Worm (Caenorhabditis elegans) whole organism, L4 larva: ENCODE results near the gene K10B4.3.

Experiments
- F26F4.8 ChIP-seq: fragments of 200-800 bp; sonication (Bioruptor generic); conservative IDR thresholded peaks from 2 replicates; pipeline ENCODE4 v1.3.6; 2022; ENCODE audit warnings: missing genetic modification characterization, missing compliant biosample characterization
- F49E8.2 ChIP-seq: sonication (generic microtip); optimal IDR thresholded peaks from 2 replicates; lab custom pipeline; 2016; ENCODE audit warnings: missing compliant biosample characterization, mild to moderate bottlenecking, missing genetic modification characterization, borderline replicate concordance
- R02D3.7 ChIP-seq: fragments of 150-350 bp; sonication (generic microtip); optimal IDR thresholded peaks from 3 replicates; lab custom pipeline; 2014; ENCODE audit warnings: missing biosample characterization, missing genetic modification characterization
- aha-1 ChIP-seq: fragments of 150-350 bp; peaks from one replicate; lab custom pipeline; 2014; ENCODE audit warnings: missing biosample characterization, missing genetic modification characterization
- arid-1 ChIP-seq: fragments of 200-800 bp; sonication (Bioruptor generic); conservative IDR thresholded peaks from 2 replicates; pipeline ENCODE4 v1.3.6; 2022; ENCODE audit warnings: missing genetic modification reagents, missing genetic modification characterization, missing compliant biosample characterization
- attf-4 ChIP-seq: sonication (generic microtip); optimal IDR thresholded peaks from 3 replicates; lab custom pipeline; 2017; ENCODE audit warnings: missing biosample characterization, missing genetic modification characterization
- ceh-32 ChIP-seq: sonication (generic microtip); optimal IDR thresholded peaks from 2 replicates; lab custom pipeline; 2016; ENCODE audit warnings: mild to moderate bottlenecking, missing genetic modification characterization, missing compliant biosample characterization; ENCODE audit not compliant: poor library complexity
- ceh-62 ChIP-seq: sonication (generic microtip); optimal IDR thresholded peaks from 2 replicates; lab custom pipeline; 2017; ENCODE audit warnings: missing biosample characterization, missing genetic modification characterization
- daf-16 ChIP-seq, 3 experiments: sonication (generic microtip); optimal IDR thresholded peaks; 2 replicates each; lab custom pipeline; 2016 to 2017; ENCODE audit warnings: missing genetic modification characterization in 3 of 3, missing genetic modification reagents in 3 of 3, mild to moderate bottlenecking in 2 of 3, missing compliant biosample characterization in 2 of 3, missing biosample characterization in 1 of 3, moderate library complexity in 1 of 3
- daf-19 ChIP-seq: fragments of 200-800 bp; sonication (Bioruptor generic); conservative IDR thresholded peaks from 2 replicates; pipeline ENCODE4 v1.3.6; 2022; ENCODE audit warnings: missing genetic modification characterization, missing compliant biosample characterization
- dmd-6 ChIP-seq: fragments of 200-800 bp; sonication (Bioruptor generic); IDR thresholded peaks from 2 replicates; pipeline ENCODE4 v1.3.6; 2022; ENCODE audit warnings: missing genetic modification reagents, missing genetic modification characterization, missing compliant biosample characterization
- dmd-8 ChIP-seq: fragments of 200-800 bp; sonication (Bioruptor generic); IDR thresholded peaks from 2 replicates; pipeline ENCODE4 v1.3.6; 2022; ENCODE audit warnings: missing genetic modification characterization, missing compliant biosample characterization
- dve-1 ChIP-seq: sonication (generic microtip); optimal IDR thresholded peaks from 2 replicates; lab custom pipeline; 2017; ENCODE audit warnings: antibody characterized with exemption, mild to moderate bottlenecking, missing genetic modification characterization, missing compliant biosample characterization; ENCODE audit not compliant: insufficient read depth
- hif-1 ChIP-seq, 2 experiments: sonication (generic microtip); optimal IDR thresholded peaks; 2 replicates each; lab custom pipeline; 2016 to 2017; ENCODE audit warnings: missing compliant biosample characterization in 2 of 2, missing genetic modification characterization in 2 of 2, missing genetic modification reagents in 2 of 2, missing genotype in 2 of 2, mild to moderate bottlenecking in 1 of 2
- hlh-11 ChIP-seq: fragments of 200-800 bp; sonication (Bioruptor generic); optimal IDR thresholded peaks from 2 replicates; lab custom pipeline; 2018; ENCODE audit warnings: mild to moderate bottlenecking, missing genetic modification characterization, missing compliant biosample characterization
- hlh-30 ChIP-seq: sonication (generic microtip); optimal IDR thresholded peaks from 2 replicates; lab custom pipeline; 2017; ENCODE audit warnings: antibody characterized with exemption, mild to moderate bottlenecking, missing genetic modification characterization, missing compliant biosample characterization; ENCODE audit not compliant: insufficient read depth
- hmg-1.1 ChIP-seq: fragments of 200-800 bp; sonication (Bioruptor generic); IDR thresholded peaks from 2 replicates; pipeline ENCODE4 v1.3.6; 2022; ENCODE audit warnings: missing genetic modification reagents, missing genetic modification characterization, missing compliant biosample characterization
- jun-1 ChIP-seq: fragments of 150-350 bp; optimal IDR thresholded peaks from 2 replicates; lab custom pipeline; 2014; ENCODE audit warnings: missing biosample characterization, missing genetic modification reagents, missing genetic modification characterization
- lin-13 ChIP-seq: fragments of 150-350 bp; optimal IDR thresholded peaks from 2 replicates; lab custom pipeline; 2014; ENCODE audit warnings: missing biosample characterization, missing genetic modification reagents, missing genetic modification characterization
- lin-15B ChIP-seq: fragments of 150-350 bp; sonication (generic microtip); optimal IDR thresholded peaks from 3 replicates; lab custom pipeline; 2014; ENCODE audit warnings: missing biosample characterization, missing genetic modification characterization
- madf-9 ChIP-seq: fragments of 200-800 bp; sonication (Bioruptor generic); conservative IDR thresholded peaks from 2 replicates; pipeline ENCODE4 v1.3.6; 2022; ENCODE audit warnings: missing genetic modification reagents, missing genetic modification characterization, missing compliant biosample characterization
- mdl-1 ChIP-seq, 2 experiments: fragments of 150-350 bp in 1 of 2; sonication (generic microtip) in 1 of 2; optimal IDR thresholded peaks; 2 replicates each; lab custom pipeline; 2014 to 2017; ENCODE audit warnings: missing biosample characterization in 2 of 2, missing genetic modification characterization in 2 of 2
- mep-1 ChIP-seq: fragments of 150-350 bp; sonication (generic microtip); optimal IDR thresholded peaks from 3 replicates; lab custom pipeline; 2014; ENCODE audit warnings: missing biosample characterization, missing genetic modification characterization
- mxl-3 ChIP-seq: fragments of 200-800 bp; sonication (Bioruptor generic); optimal IDR thresholded peaks from 2 replicates; lab custom pipeline; 2018; ENCODE audit warnings: mild to moderate bottlenecking, missing genetic modification characterization, missing compliant biosample characterization
- nhr-11 ChIP-seq: fragments of 150-350 bp; optimal IDR thresholded peaks from 2 replicates; lab custom pipeline; 2014; ENCODE audit warnings: missing biosample characterization, missing genetic modification characterization
- nhr-237 ChIP-seq: sonication (generic microtip); optimal IDR thresholded peaks from 2 replicates; lab custom pipeline; 2017; ENCODE audit warnings: missing biosample characterization, missing genetic modification characterization
- nhr-25 ChIP-seq: sonication (generic microtip); optimal IDR thresholded peaks from 2 replicates; lab custom pipeline; 2017; ENCODE audit warnings: missing genetic modification characterization, mild to moderate bottlenecking, missing compliant biosample characterization, antibody characterized with exemption, moderate library complexity, borderline replicate concordance; ENCODE audit not compliant: insufficient read depth
- nhr-28 ChIP-seq: fragments of 150-350 bp; optimal IDR thresholded peaks from 2 replicates; lab custom pipeline; 2014; ENCODE audit warnings: missing biosample characterization, missing genetic modification characterization
- nhr-48 ChIP-seq: sonication (generic microtip); optimal IDR thresholded peaks from 2 replicates; lab custom pipeline; 2016; ENCODE audit warnings: mild to moderate bottlenecking, missing genetic modification characterization, missing compliant biosample characterization
- nhr-6 ChIP-seq: fragments of 150-350 bp; optimal IDR thresholded peaks from 2 replicates; lab custom pipeline; 2014; ENCODE audit warnings: missing biosample characterization, missing genetic modification characterization
- pqm-1 ChIP-seq: sonication (generic microtip); optimal IDR thresholded peaks from 2 replicates; lab custom pipeline; 2017; ENCODE audit warnings: missing biosample characterization, missing genetic modification characterization
- rbr-2 ChIP-seq: sonication (generic microtip); optimal IDR thresholded peaks from 2 replicates; lab custom pipeline; 2016; ENCODE audit warnings: missing genotype, missing genetic modification characterization, missing compliant biosample characterization
- set-16 ChIP-seq: fragments of 200-800 bp; sonication (Bioruptor generic); IDR thresholded peaks from 2 replicates; pipeline ENCODE4 v1.3.6; 2022; ENCODE audit warnings: missing genetic modification reagents, missing genetic modification characterization, missing compliant biosample characterization
- snpc-1.2 ChIP-seq: fragments of 200-800 bp; sonication (Bioruptor generic); IDR thresholded peaks from 2 replicates; pipeline ENCODE4 v1.3.6; 2022; ENCODE audit warnings: missing genetic modification reagents, missing genetic modification characterization, missing compliant biosample characterization
- spr-1 ChIP-seq: sonication (generic microtip); optimal IDR thresholded peaks from 2 replicates; lab custom pipeline; 2016; ENCODE audit warnings: mild to moderate bottlenecking, missing genetic modification characterization, missing compliant biosample characterization
- unc-62 ChIP-seq, 3 experiments: fragments of 150-350 bp in 1 of 3; sonication (generic microtip); optimal IDR thresholded peaks in 2 of 3; peaks in 1 of 3; 1 replicate in 1 of 3; 2 replicates in 2 of 3; lab custom pipeline; 2014 to 2017; ENCODE audit warnings: missing biosample characterization in 3 of 3, missing genetic modification characterization in 3 of 3, missing genetic modification reagents in 3 of 3, missing genotype in 1 of 3
- vab-7 ChIP-seq: fragments of 200-800 bp; sonication (Bioruptor generic); IDR thresholded peaks from 2 replicates; pipeline ENCODE4 v1.3.6; 2022; ENCODE audit warnings: missing genetic modification reagents, missing genetic modification characterization, missing compliant biosample characterization
- zfp-2 ChIP-seq: sonication (generic microtip); optimal IDR thresholded peaks from 2 replicates; lab custom pipeline; 2016; ENCODE audit warnings: mild to moderate bottlenecking, missing genetic modification characterization, missing compliant biosample characterization

K10B4.3 gene

ce11 chrII:67663-68062 lies 53.4 kb downstream of the K10B4.3 start (continued):
- TF ChIP-seq daf-19 (GFP tag; lab: Robert Waterston, UW): no peak

- TF ChIP-seq nhr-6 (tag; lab: Kevin White, UChicago): peak; percentile 17
- TF ChIP-seq nhr-25: peak; percentile 48
- peak; percentile 43 for TF ChIP-seq dve-1
- no peak for TF ChIP-seq jun-1 (tag; lab: Kevin White, UChicago)
- peak; percentile 27 to 84 for TF ChIP-seq mdl-1 (tag; optimal IDR thresholded peaks at IDR 0.05; lab: Kevin White, UChicago)
- TF ChIP-seq zfp-2 (tag; lab: Kevin White, UChicago): no peak
- TF ChIP-seq rbr-2 (tag; lab: Kevin White, UChicago): peak; percentile 28
- TF ChIP-seq arid-1: 0 out of 2 replicates have a peak, but pooled peaks have one; percentile 21
- TF ChIP-seq hlh-11 (tag; lab: Kevin White, UChicago): peak; percentile 82
- no peak for TF ChIP-seq daf-16 (GFP tag; optimal IDR thresholded peaks at IDR 0.05; lab: Kevin White, UChicago)
- TF ChIP-seq daf-16 (tag; optimal IDR thresholded peaks at IDR 0.05; lab: Kevin White, UChicago): peak; percentile 19
- peak; percentile 51 for TF ChIP-seq nhr-28 (tag; lab: Kevin White, UChicago)
- no peak for TF ChIP-seq lin-15B (tag; lab: Kevin White, UChicago)
- TF ChIP-seq mxl-3 (GFP tag; lab: Kevin White, UChicago): peak; percentile 82
- peak; percentile 44 for TF ChIP-seq nhr-48 (tag; lab: Kevin White, UChicago)
- TF ChIP-seq hmg-1.1 (GFP tag; lab: Robert Waterston, UW): peak; percentile 29; the same call in 1 of the 2 replicates
- TF ChIP-seq mep-1: peak; percentile 38
- TF ChIP-seq aha-1 (tag; lab: Kevin White, UChicago): peak; percentile 86
- no peak for TF ChIP-seq F49E8.2
- peak; percentile 2 for TF ChIP-seq nhr-11 (tag; lab: Kevin White, UChicago)
- peak; percentile 45 for TF ChIP-seq spr-1
- TF ChIP-seq vab-7 (GFP tag; lab: Robert Waterston, UW): no peak
- TF ChIP-seq unc-62 (GFP tag; optimal IDR thresholded peaks at IDR 0.05 in 1 of 2; lab: Kevin White, UChicago): peak in 1 of 2 experiments; percentile 57
- no peak for TF ChIP-seq unc-62 (tag; optimal IDR thresholded peaks at IDR 0.05; lab: Kevin White, UChicago)
- TF ChIP-seq hlh-30 (tag; lab: Kevin White, UChicago): peak; percentile 86
- TF ChIP-seq madf-9 (GFP tag; lab: Robert Waterston, UW): peak; percentile 71
Observed at ce11 chrII:66322-66721, 54.7 kb downstream of the K10B4.3 start.

ce11 chrII:65484-65883 lies 55.5 kb downstream of the K10B4.3 start:
- TF ChIP-seq nhr-28 (tag; lab: Kevin White, UChicago): no peak
- no peak for TF ChIP-seq hif-1 (tag; optimal IDR thresholded peaks at IDR 0.05; lab: Kevin White, UChicago)
- peak; percentile 31 for TF ChIP-seq pqm-1 (tag; lab: Kevin White, UChicago)
- no peak for TF ChIP-seq mdl-1 (tag; optimal IDR thresholded peaks at IDR 0.05; lab: Kevin White, UChicago)
- TF ChIP-seq F26F4.8 (GFP tag; lab: Robert Waterston, UW): no peak
- TF ChIP-seq dmd-6: peak; percentile 32; the same call in 1 of the 2 replicates
- no peak for TF ChIP-seq R02D3.7
- no peak for TF ChIP-seq hlh-30 (tag; lab: Kevin White, UChicago)
- no peak for TF ChIP-seq nhr-48 (tag; lab: Kevin White, UChicago)
- TF ChIP-seq attf-4 (tag; lab: Kevin White, UChicago): no peak
- TF ChIP-seq rbr-2 (tag; lab: Kevin White, UChicago): no peak
- TF ChIP-seq hlh-11 (tag; lab: Kevin White, UChicago): no peak
- TF ChIP-seq lin-13 (GFP tag; lab: Kevin White, UChicago): no peak
- no peak for TF ChIP-seq nhr-237
- TF ChIP-seq ceh-32 (tag; lab: Kevin White, UChicago): no peak
- TF ChIP-seq dve-1: peak; percentile 13
- TF ChIP-seq ceh-62 (tag; lab: Kevin White, UChicago): no peak
- no peak for TF ChIP-seq snpc-1.2 (GFP tag; lab: Robert Waterston, UW)
- TF ChIP-seq dmd-8: no peak
- TF ChIP-seq set-16 (GFP tag; lab: Robert Waterston, UW): no peak
